Worm (Caenorhabditis elegans): ENCODE results near the gene nhr-210.

nhr-210 gene

DNA sequence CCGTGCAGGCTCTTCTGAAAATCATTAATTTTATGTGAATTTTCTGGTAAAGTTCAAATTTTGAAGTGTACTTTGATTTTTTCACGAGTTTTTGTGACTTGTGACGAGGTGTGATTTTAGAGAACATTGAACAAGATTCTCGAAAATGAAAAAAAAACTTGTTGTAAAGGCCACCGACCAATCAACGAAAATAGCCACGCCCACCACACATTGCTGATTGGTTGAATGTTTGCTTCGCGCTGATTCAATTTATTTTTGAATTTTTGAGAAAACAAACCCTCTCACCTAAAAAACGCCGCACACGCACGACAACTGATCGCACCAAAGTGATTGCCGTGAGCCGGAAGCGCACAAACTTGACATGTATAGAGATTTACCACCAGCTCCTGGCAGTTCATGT lies 36.5 kb downstream of the nhr-210 start:
- TF ChIP-seq unc-62 (GFP tag; optimal IDR thresholded peaks at IDR 0.05) = no peak

- TF ChIP-seq unc-62 (GFP tag; optimal IDR thresholded peaks at IDR 0.05) = no peak
Measured at ce11 chrV:479046-479445, 40.3 kb downstream of the nhr-210 start.

DNA sequence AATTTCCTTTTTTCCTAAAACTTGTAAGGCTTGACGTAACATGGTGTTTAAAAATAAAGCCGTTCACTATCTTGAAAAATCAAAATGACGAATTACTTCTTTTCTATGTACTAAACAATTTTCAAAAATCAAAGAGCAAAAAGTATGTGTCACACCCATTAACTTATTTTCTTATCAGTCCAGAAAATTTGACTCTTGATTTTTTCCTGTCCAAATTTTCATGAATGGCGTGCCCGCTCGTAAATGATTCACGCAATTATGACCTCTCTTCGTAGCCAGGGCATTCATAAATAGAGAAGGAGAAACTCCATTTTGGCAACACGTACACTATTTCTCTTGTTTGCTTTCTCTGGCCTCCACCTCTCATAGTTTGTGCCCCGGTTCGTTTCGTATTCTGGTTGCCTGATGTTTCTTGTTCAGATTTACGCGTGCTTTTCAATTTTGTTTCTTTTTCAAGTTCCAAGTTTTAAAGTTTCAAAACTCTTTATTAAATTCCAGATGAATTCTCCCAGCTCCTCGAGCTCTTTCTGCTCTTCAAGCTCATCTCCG lies 41.6 kb downstream of the nhr-210 start, which contains the start of gene nhr-55:
Gene nhr-55, plus strand, starts transcription at position 499 of the 549 bp plus-strand sequence.
- no peak for TF ChIP-seq unc-62 (GFP tag; optimal IDR thresholded peaks at IDR 0.05)

DNA sequence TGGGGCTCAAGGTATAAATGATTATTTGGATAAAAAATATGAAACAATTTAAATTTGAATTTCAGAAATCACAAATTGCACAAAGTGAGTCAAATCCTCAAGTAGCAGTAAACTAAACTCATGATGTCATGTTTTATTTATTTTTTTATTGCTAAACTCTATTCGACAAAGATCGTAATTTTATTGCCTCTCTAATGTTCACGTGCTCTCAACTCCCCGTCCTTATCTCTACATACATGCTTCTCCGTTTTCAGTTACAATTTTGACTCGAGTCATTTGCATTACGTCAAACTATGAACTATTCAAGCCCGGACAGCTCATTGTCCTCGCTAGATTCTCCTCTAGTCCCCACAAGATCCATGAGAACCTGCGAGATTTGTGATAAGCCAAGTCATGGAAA lies 44.8 kb downstream of the nhr-210 start, which contains the start of gene nhr-99:
Gene nhr-99, plus strand, starts transcription at position 263 of the 400 bp plus-strand sequence.
- TF ChIP-seq unc-62 (GFP tag; optimal IDR thresholded peaks at IDR 0.05) = no peak

DNA sequence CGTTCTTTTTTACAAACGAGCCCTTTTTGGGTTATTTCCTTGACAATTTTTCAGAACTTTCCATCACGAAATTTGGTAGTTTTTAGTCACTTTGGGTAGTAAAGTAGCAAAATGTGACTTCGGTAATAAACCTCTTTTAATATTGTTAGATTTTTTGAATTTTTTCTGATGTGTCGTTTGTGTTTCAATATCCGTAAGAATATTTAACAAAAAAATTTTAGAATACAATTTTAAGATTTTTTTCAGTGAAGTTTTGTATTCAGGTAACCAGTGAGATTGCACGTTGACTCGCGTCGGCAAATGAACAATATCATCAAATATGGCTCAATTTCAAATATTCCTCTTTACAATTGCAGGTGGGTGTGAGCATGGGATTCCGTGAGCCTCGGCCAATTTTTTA lies 46.8 kb downstream of the nhr-210 start, which contains the start of gene srt-31:
Gene srt-31, plus strand, starts transcription at position 301 of the 400 bp plus-strand sequence.
- no peak for TF ChIP-seq unc-62 (GFP tag; optimal IDR thresholded peaks at IDR 0.05)

ce11 chrV:468460-468859 lies 50.9 kb downstream of the nhr-210 start, which contains the start of gene srbc-57:
TSS of gene srbc-57 (minus strand) at chrV:468560.
- no peak for TF ChIP-seq unc-62 (GFP tag; optimal IDR thresholded peaks at IDR 0.05)
